Comparison of ENCODE assay signal across 2 fruit fly cellular contexts in genomic region chr3L:21879344-21879743, dm6.
TF ChIP-seq lines count a peak whose summit lies in the region.

No protein-coding gene starts in this region.

TF ChIP-seq in whole organism, embryonic, 481 proteins besides CTCF, POLR2A, EP300 and RAD21 (continued from another document and continues in another):
- no peak for TF ChIP-seq CG4707 (GFP tag; optimal IDR thresholded peaks at IDR 0.05; lab: Kevin White, UChicago)
- TF ChIP-seq CG6654 (GFP tag; optimal IDR thresholded peaks at IDR 0.05; lab: Kevin White, UChicago) = no peak
- TF ChIP-seq Lhr (GFP tag; optimal IDR thresholded peaks at IDR 0.05; lab: Kevin White, UChicago) = peak; percentile 3
- TF ChIP-seq Lpt (GFP tag; optimal IDR thresholded peaks at IDR 0.05; lab: Kevin White, UChicago) = no peak
- no peak for TF ChIP-seq lola (GFP tag; optimal IDR thresholded peaks at IDR 0.05; lab: Kevin White, UChicago)
- no peak for TF ChIP-seq CG14014 (GFP tag; IDR thresholded peaks at IDR 0.05; lab: Robert Waterston, UW)
- peak; percentile 74 for TF ChIP-seq CG34224 (GFP tag; IDR thresholded peaks at IDR 0.05; lab: Robert Waterston, UW; ENCODE audit: partially characterized antibody)
- TF ChIP-seq Optix (GFP tag; IDR thresholded peaks at IDR 0.05; lab: Robert Waterston, UW) = no peak
- TF ChIP-seq jigr1 (GFP tag; IDR thresholded peaks at IDR 0.05; lab: Robert Waterston, UW) = no peak
- peak; percentile 13 for TF ChIP-seq Dad (GFP tag; optimal IDR thresholded peaks at IDR 0.05; lab: Kevin White, UChicago)
- peak; percentile 38 for TF ChIP-seq CG6765 (GFP tag; optimal IDR thresholded peaks at IDR 0.05; lab: Kevin White, UChicago)
- TF ChIP-seq org-1 (GFP tag; optimal IDR thresholded peaks at IDR 0.05; lab: Kevin White, UChicago) = no peak
- TF ChIP-seq CG9932 (GFP tag; IDR thresholded peaks at IDR 0.05; lab: Robert Waterston, UW) = no peak
- TF ChIP-seq GATAe (GFP tag; conservative IDR thresholded peaks at IDR 0.05; lab: Robert Waterston, UW) = no peak
- peak; percentile 25 for TF ChIP-seq B-H2 (GFP tag; optimal IDR thresholded peaks at IDR 0.05; lab: Kevin White, UChicago)
- TF ChIP-seq sima (GFP tag; optimal IDR thresholded peaks at IDR 0.05; lab: Kevin White, UChicago) = no peak
- no peak for TF ChIP-seq az2 (GFP tag; optimal IDR thresholded peaks at IDR 0.05; lab: Kevin White, UChicago)
- TF ChIP-seq usp (GFP tag; optimal IDR thresholded peaks at IDR 0.05; lab: Kevin White, UChicago) = no peak
- no peak for TF ChIP-seq Dek (tag; optimal IDR thresholded peaks at IDR 0.05; lab: Kevin White, UChicago)
- no peak for TF ChIP-seq CG15073 (GFP tag; optimal IDR thresholded peaks at IDR 0.05; lab: Kevin White, UChicago)
- peak; percentile 17 for TF ChIP-seq CG10431 (GFP tag; optimal IDR thresholded peaks at IDR 0.05; lab: Kevin White, UChicago)
- TF ChIP-seq unc-4 (GFP tag; IDR thresholded peaks at IDR 0.05; lab: Robert Waterston, UW; ENCODE audit: partially characterized antibody) = no peak
- peak in 1 of 2 experiments; percentile 36 for TF ChIP-seq Pdp1 (GFP tag; optimal IDR thresholded peaks at IDR 0.05; lab: Kevin White, UChicago)
- peak; percentile 63 for TF ChIP-seq Hmr (GFP tag; optimal IDR thresholded peaks at IDR 0.05; lab: Kevin White, UChicago)
- peak; percentile 24 for TF ChIP-seq Dp (GFP tag; optimal IDR thresholded peaks at IDR 0.05; lab: Kevin White, UChicago)
- TF ChIP-seq cato (GFP tag; optimal IDR thresholded peaks at IDR 0.05; lab: Kevin White, UChicago; ENCODE audit: borderline replicate concordance) = no peak
- TF ChIP-seq run (tag; optimal IDR thresholded peaks at IDR 0.05; lab: Kevin White, UChicago) = no peak
- peak; percentile 26 for TF ChIP-seq pho (GFP tag; optimal IDR thresholded peaks at IDR 0.05; lab: Kevin White, UChicago)
- peak; percentile 85 for TF ChIP-seq CG12769 (tag; optimal IDR thresholded peaks at IDR 0.05; lab: Kevin White, UChicago)
- peak; percentile 86 for TF ChIP-seq Opbp (GFP tag; IDR thresholded peaks at IDR 0.05; lab: Robert Waterston, UW; ENCODE audit: partially characterized antibody)
- no peak for TF ChIP-seq CG14441 (GFP tag; IDR thresholded peaks at IDR 0.05; lab: Robert Waterston, UW)
- TF ChIP-seq CG2120 (GFP tag; optimal IDR thresholded peaks at IDR 0.05; lab: Kevin White, UChicago) = peak; percentile 44
- peak; percentile 71 for TF ChIP-seq nerfin-2 (GFP tag; IDR thresholded peaks at IDR 0.05; lab: Robert Waterston, UW; ENCODE audit: partially characterized antibody)
- TF ChIP-seq gro (GFP tag; optimal IDR thresholded peaks at IDR 0.05; lab: Kevin White, UChicago) = peak; percentile 9
- TF ChIP-seq gt (GFP tag; IDR thresholded peaks at IDR 0.05; lab: Robert Waterston, UW) = no peak
- peak; percentile 10 for TF ChIP-seq CG6854 (GFP tag; optimal IDR thresholded peaks at IDR 0.05; lab: Kevin White, UChicago)
- no peak for TF ChIP-seq CG11696 (GFP tag; IDR thresholded peaks at IDR 0.05; lab: Robert Waterston, UW)
- TF ChIP-seq CG33213 (GFP tag; optimal IDR thresholded peaks at IDR 0.05; lab: Kevin White, UChicago) = peak; percentile 22
- no peak for TF ChIP-seq CG9876 (GFP tag; optimal IDR thresholded peaks at IDR 0.05; lab: Kevin White, UChicago)
- no peak for TF ChIP-seq CG14050 (GFP tag; IDR thresholded peaks at IDR 0.05; lab: Robert Waterston, UW)
- no peak for TF ChIP-seq CG8388 (GFP tag; optimal IDR thresholded peaks at IDR 0.05; lab: Kevin White, UChicago)
- TF ChIP-seq ash1 (GFP tag; optimal IDR thresholded peaks at IDR 0.05; lab: Kevin White, UChicago) = no peak
- TF ChIP-seq CkIIα-i1 (GFP tag; IDR thresholded peaks at IDR 0.05; lab: Robert Waterston, UW) = no peak
- TF ChIP-seq Poxn (GFP tag; IDR thresholded peaks at IDR 0.05; lab: Robert Waterston, UW) = no peak
- no peak for TF ChIP-seq Tbp (GFP tag; optimal IDR thresholded peaks at IDR 0.05; lab: Kevin White, UChicago)
- no peak for TF ChIP-seq gem (tag; optimal IDR thresholded peaks at IDR 0.05; lab: Kevin White, UChicago)
- TF ChIP-seq slp2 (GFP tag; optimal IDR thresholded peaks at IDR 0.05; lab: Kevin White, UChicago) = no peak
- TF ChIP-seq row (GFP tag; IDR thresholded peaks at IDR 0.05; lab: Robert Waterston, UW) = peak; percentile 51; the same call in 1 of the 3 replicates
- TF ChIP-seq CG3847 (GFP tag; IDR thresholded peaks at IDR 0.05; lab: Robert Waterston, UW) = no peak
- no peak for TF ChIP-seq eyg (GFP tag; optimal IDR thresholded peaks at IDR 0.05; lab: Kevin White, UChicago)
- no peak for TF ChIP-seq aop (GFP tag; IDR thresholded peaks at IDR 0.05; lab: Robert Waterston, UW)
- TF ChIP-seq schlank (tag; optimal IDR thresholded peaks at IDR 0.05; lab: Kevin White, UChicago) = no peak
- no peak for TF ChIP-seq dati (GFP tag; IDR thresholded peaks at IDR 0.05; lab: Robert Waterston, UW)
- TF ChIP-seq D19B (GFP tag; optimal IDR thresholded peaks at IDR 0.05; lab: Kevin White, UChicago) = peak; percentile 16
- TF ChIP-seq Neu2 (GFP tag; optimal IDR thresholded peaks at IDR 0.05; lab: Kevin White, UChicago; ENCODE audit: borderline replicate concordance) = no peak
- TF ChIP-seq jing (GFP tag; optimal IDR thresholded peaks at IDR 0.05; lab: Kevin White, UChicago) = no peak
- TF ChIP-seq CG4854 (GFP tag; optimal IDR thresholded peaks at IDR 0.05; lab: Kevin White, UChicago) = no peak
- TF ChIP-seq pros (GFP tag; optimal IDR thresholded peaks at IDR 0.05; lab: Kevin White, UChicago) = peak; percentile 78
- TF ChIP-seq Xrp1 (GFP tag; IDR thresholded peaks at IDR 0.05; lab: Robert Waterston, UW) = peak; percentile 26; the same call in 1 of the 2 replicates
- peak; percentile 9 for TF ChIP-seq jumu (GFP tag; optimal IDR thresholded peaks at IDR 0.05; lab: Kevin White, UChicago)
- TF ChIP-seq CG10979 (tag; optimal IDR thresholded peaks at IDR 0.05; lab: Kevin White, UChicago) = peak; percentile 21
- no peak for TF ChIP-seq Elba2 (GFP tag; optimal IDR thresholded peaks at IDR 0.05; lab: Kevin White, UChicago)
- no peak for TF ChIP-seq ind (GFP tag; optimal IDR thresholded peaks at IDR 0.05; lab: Kevin White, UChicago)
- no peak for TF ChIP-seq CG7745 (tag; optimal IDR thresholded peaks at IDR 0.05; lab: Kevin White, UChicago)
- TF ChIP-seq CG12659 (GFP tag; optimal IDR thresholded peaks at IDR 0.05; lab: Kevin White, UChicago) = peak; percentile 49
- no peak for TF ChIP-seq kah (GFP tag; optimal IDR thresholded peaks at IDR 0.05; lab: Kevin White, UChicago)
- TF ChIP-seq tin (GFP tag; optimal IDR thresholded peaks at IDR 0.05; lab: Kevin White, UChicago) = no peak

TF ChIP-seq in whole organism, prepupa, 60 proteins besides CTCF, POLR2A, EP300 and RAD21 (continued from another document):
- TF ChIP-seq CG11762 (GFP tag; optimal IDR thresholded peaks at IDR 0.05; lab: Kevin White, UChicago; ENCODE audit: insufficient read depth) (peak; percentile 3), lz (GFP tag; optimal IDR thresholded peaks at IDR 0.05; lab: Kevin White, UChicago) (no peak), CG8319 (GFP tag; optimal IDR thresholded peaks at IDR 0.05; lab: Kevin White, UChicago) (no peak), CG16779 (tag; optimal IDR thresholded peaks at IDR 0.05; lab: Kevin White, UChicago) (peak; percentile 64), dsx (GFP tag; optimal IDR thresholded peaks at IDR 0.05; lab: Kevin White, UChicago; ENCODE audit: poor library complexity, severe bottlenecking) (peak; percentile 71), Met (GFP tag; optimal IDR thresholded peaks at IDR 0.05; lab: Kevin White, UChicago) (peak; percentile 30)
